Worm (Caenorhabditis elegans) whole organism, L2 larva: ENCODE data around the gene pbo-1.

Source experiments
- C34F6.9 ChIP-seq: fragments of 150-350 bp; optimal IDR thresholded peaks from 2 replicates; lab custom pipeline; 2014; ENCODE audit warnings: missing biosample characterization, missing genetic modification characterization
- F13H6.1 ChIP-seq: sonication (generic microtip); optimal IDR thresholded peaks from 2 replicates; lab custom pipeline; 2016; ENCODE audit warnings: missing genetic modification characterization, missing compliant biosample characterization
- R02D3.7 ChIP-seq: fragments of 150-350 bp; optimal IDR thresholded peaks from 2 replicates; lab custom pipeline; 2014; ENCODE audit warnings: missing biosample characterization, missing genetic modification characterization
- Y55F3AM.14 ChIP-seq: fragments of 200-800 bp; sonication (Bioruptor generic); optimal IDR thresholded peaks from 2 replicates; lab custom pipeline; 2018; ENCODE audit warnings: mild to moderate bottlenecking, missing genetic modification characterization, missing compliant biosample characterization
- ZK546.5 ChIP-seq: sonication (generic microtip); optimal IDR thresholded peaks from 2 replicates; lab custom pipeline; 2017; ENCODE audit warnings: missing biosample characterization, missing genetic modification characterization
- alr-1 ChIP-seq: fragments of 150-350 bp; optimal IDR thresholded peaks from 2 replicates; lab custom pipeline; 2014; ENCODE audit warnings: missing biosample characterization, missing genetic modification characterization
- aly-2 ChIP-seq: fragments of 150-350 bp; optimal IDR thresholded peaks from 2 replicates; lab custom pipeline; 2014; ENCODE audit warnings: missing biosample characterization, missing genetic modification characterization
- ama-1 ChIP-seq: fragments of 150-350 bp; optimal IDR thresholded peaks from 2 replicates; lab custom pipeline; 2018; ENCODE audit warnings: inconsistent platforms
- blmp-1 ChIP-seq: sonication (generic microtip); optimal IDR thresholded peaks from 2 replicates; lab custom pipeline; 2017; ENCODE audit warnings: missing genetic modification characterization, mild to moderate bottlenecking, missing compliant biosample characterization, antibody characterized with exemption, moderate library complexity; ENCODE audit not compliant: insufficient read depth
- ceh-16 ChIP-seq: fragments of 150-350 bp; optimal IDR thresholded peaks from 2 replicates; lab custom pipeline; 2014; ENCODE audit warnings: missing biosample characterization, missing genetic modification characterization
- ceh-82 ChIP-seq: fragments of 150-350 bp; optimal IDR thresholded peaks from 2 replicates; lab custom pipeline; 2014; ENCODE audit warnings: missing biosample characterization, missing genetic modification characterization
- crh-2 ChIP-seq: sonication (generic microtip); optimal IDR thresholded peaks from 2 replicates; lab custom pipeline; 2017; ENCODE audit warnings: missing biosample characterization, missing genetic modification characterization
- dmd-4 ChIP-seq: sonication (generic microtip); optimal IDR thresholded peaks from 2 replicates; lab custom pipeline; 2017; ENCODE audit warnings: missing biosample characterization, missing genetic modification characterization
- egl-27 ChIP-seq: sonication (generic microtip); optimal IDR thresholded peaks from 3 replicates; lab custom pipeline; 2017; ENCODE audit warnings: missing biosample characterization, missing genetic modification reagents, missing genetic modification characterization
- elt-1 ChIP-seq: fragments of 150-350 bp; optimal IDR thresholded peaks from 2 replicates; lab custom pipeline; 2014; ENCODE audit warnings: missing biosample characterization, missing genetic modification characterization
- elt-3 ChIP-seq: sonication (generic microtip); optimal IDR thresholded peaks from 2 replicates; lab custom pipeline; 2017; ENCODE audit warnings: missing biosample characterization, missing genetic modification characterization
- fos-1 ChIP-seq: fragments of 150-350 bp; optimal IDR thresholded peaks from 2 replicates; lab custom pipeline; 2014; ENCODE audit warnings: missing biosample characterization, missing genetic modification characterization
- gmeb-1 ChIP-seq: fragments of 150-350 bp; optimal IDR thresholded peaks from 2 replicates; lab custom pipeline; 2014; ENCODE audit warnings: missing biosample characterization, missing genetic modification characterization
- lin-11 ChIP-seq: fragments of 150-350 bp; sonication (generic microtip); optimal IDR thresholded peaks from 2 replicates; lab custom pipeline; 2014; ENCODE audit warnings: missing biosample characterization, missing genetic modification characterization, inconsistent platforms, mixed read lengths
- lin-13 ChIP-seq: fragments of 150-350 bp; optimal IDR thresholded peaks from 2 replicates; lab custom pipeline; 2014; ENCODE audit warnings: missing biosample characterization, missing genetic modification reagents, missing genetic modification characterization
- lin-39 ChIP-seq: fragments of 150-350 bp; optimal IDR thresholded peaks from 2 replicates; lab custom pipeline; 2014; ENCODE audit warnings: missing biosample characterization, missing genetic modification reagents, missing genetic modification characterization
- lsy-2 ChIP-seq, 2 experiments: fragments of 150-350 bp in 1 of 2; sonication (generic microtip) in 1 of 2; optimal IDR thresholded peaks; 2 replicates each; lab custom pipeline; 2014 to 2017; ENCODE audit warnings: missing biosample characterization in 2 of 2, missing genetic modification characterization in 2 of 2
- mab-5 ChIP-seq: fragments of 150-350 bp; optimal IDR thresholded peaks from 2 replicates; lab custom pipeline; 2014; ENCODE audit warnings: missing biosample characterization, missing genetic modification characterization
- mbf-1 ChIP-seq: sonication (generic microtip); optimal IDR thresholded peaks from 2 replicates; lab custom pipeline; 2017; ENCODE audit warnings: missing biosample characterization, missing genetic modification characterization
- mdl-1 ChIP-seq, 2 experiments: fragments of 150-350 bp in 1 of 2; sonication (generic microtip) in 1 of 2; optimal IDR thresholded peaks; 2 replicates each; lab custom pipeline; 2017; ENCODE audit warnings: missing biosample characterization in 2 of 2, missing genetic modification characterization in 2 of 2
- nhr-10 ChIP-seq: sonication (generic microtip); optimal IDR thresholded peaks from 2 replicates; lab custom pipeline; 2017; ENCODE audit warnings: missing biosample characterization, missing genetic modification characterization
- nhr-11 ChIP-seq: fragments of 150-350 bp; optimal IDR thresholded peaks from 2 replicates; lab custom pipeline; 2014; ENCODE audit warnings: missing biosample characterization, missing genetic modification characterization
- nhr-12 ChIP-seq: fragments of 150-350 bp; optimal IDR thresholded peaks from 2 replicates; lab custom pipeline; 2014; ENCODE audit warnings: missing biosample characterization, missing genetic modification characterization
- nhr-129 ChIP-seq: fragments of 150-350 bp; optimal IDR thresholded peaks from 2 replicates; lab custom pipeline; 2014; ENCODE audit warnings: missing biosample characterization, missing genetic modification characterization
- nhr-21 ChIP-seq: fragments of 150-350 bp; optimal IDR thresholded peaks from 2 replicates; lab custom pipeline; 2014; ENCODE audit warnings: missing biosample characterization, missing genetic modification characterization
- nhr-23 ChIP-seq: fragments of 150-350 bp; optimal IDR thresholded peaks from 2 replicates; lab custom pipeline; 2014; ENCODE audit warnings: missing biosample characterization, missing genetic modification reagents, missing genetic modification characterization
- nhr-237 ChIP-seq: fragments of 150-350 bp; optimal IDR thresholded peaks from 2 replicates; lab custom pipeline; 2014; ENCODE audit warnings: missing biosample characterization, missing genetic modification characterization
- nhr-25 ChIP-seq: fragments of 150-350 bp; sonication (generic microtip); optimal IDR thresholded peaks from 3 replicates; lab custom pipeline; 2014; ENCODE audit warnings: missing biosample characterization, missing genetic modification characterization
- nhr-6 ChIP-seq: fragments of 150-350 bp; optimal IDR thresholded peaks from 2 replicates; lab custom pipeline; 2014; ENCODE audit warnings: missing biosample characterization, missing genetic modification characterization
- nhr-77 ChIP-seq: fragments of 150-350 bp; optimal IDR thresholded peaks from 2 replicates; lab custom pipeline; 2014; ENCODE audit warnings: missing biosample characterization, missing genetic modification characterization
- peb-1 ChIP-seq: fragments of 150-350 bp; optimal IDR thresholded peaks from 2 replicates; lab custom pipeline; 2014; ENCODE audit warnings: missing biosample characterization, missing genetic modification characterization
- sem-4 ChIP-seq: fragments of 150-350 bp; optimal IDR thresholded peaks from 2 replicates; lab custom pipeline; 2014; ENCODE audit warnings: missing biosample characterization, missing genetic modification reagents, missing genetic modification characterization
- skn-1 ChIP-seq: sonication (generic microtip); optimal IDR thresholded peaks from 2 replicates; lab custom pipeline; 2017; ENCODE audit warnings: missing biosample characterization, missing genetic modification characterization
- sma-3 ChIP-seq: sonication (generic microtip); optimal IDR thresholded peaks from 2 replicates; lab custom pipeline; 2016; ENCODE audit warnings: missing genetic modification reagents, missing genetic modification characterization, missing compliant biosample characterization
- sma-9 ChIP-seq, 2 experiments: fragments of 150-350 bp in 1 of 2; sonication (generic microtip) in 1 of 2; optimal IDR thresholded peaks; 2 replicates each; lab custom pipeline; 2014 to 2016; ENCODE audit warnings: missing genetic modification characterization in 2 of 2, mild to moderate bottlenecking in 1 of 2, missing biosample characterization in 1 of 2, missing compliant biosample characterization in 1 of 2, missing genetic modification reagents in 1 of 2, moderate library complexity in 1 of 2
- snpc-4 ChIP-seq: fragments of 150-350 bp; optimal IDR thresholded peaks from 2 replicates; lab custom pipeline; 2014; ENCODE audit warnings: missing biosample characterization, missing genetic modification characterization
- unc-39 ChIP-seq: fragments of 150-350 bp; optimal IDR thresholded peaks from 2 replicates; lab custom pipeline; 2014; ENCODE audit warnings: missing biosample characterization, missing genetic modification characterization
- unc-55 ChIP-seq: fragments of 150-350 bp; sonication (generic microtip); optimal IDR thresholded peaks from 3 replicates; lab custom pipeline; 2014; ENCODE audit warnings: missing biosample characterization, missing genetic modification reagents, missing genetic modification characterization
- unc-62 ChIP-seq: fragments of 150-350 bp; optimal IDR thresholded peaks from 2 replicates; lab custom pipeline; 2014; ENCODE audit warnings: missing biosample characterization, missing genetic modification reagents, missing genetic modification characterization
- zag-1 ChIP-seq: fragments of 150-350 bp; optimal IDR thresholded peaks from 2 replicates; lab custom pipeline; 2014; ENCODE audit warnings: missing biosample characterization, missing genetic modification characterization
- ztf-1 ChIP-seq: fragments of 200-800 bp; sonication (Bioruptor generic); conservative IDR thresholded peaks from 2 replicates; pipeline ENCODE4 v1.3.6; 2022; ENCODE audit warnings: missing genetic modification characterization, missing compliant biosample characterization
- ztf-11 ChIP-seq: sonication (generic microtip); optimal IDR thresholded peaks from 2 replicates; lab custom pipeline; 2017; ENCODE audit warnings: missing biosample characterization, missing genetic modification characterization
- ztf-4 ChIP-seq: fragments of 150-350 bp; optimal IDR thresholded peaks from 2 replicates; lab custom pipeline; 2014; ENCODE audit warnings: missing biosample characterization, missing genetic modification characterization

pbo-1 gene

DNA sequence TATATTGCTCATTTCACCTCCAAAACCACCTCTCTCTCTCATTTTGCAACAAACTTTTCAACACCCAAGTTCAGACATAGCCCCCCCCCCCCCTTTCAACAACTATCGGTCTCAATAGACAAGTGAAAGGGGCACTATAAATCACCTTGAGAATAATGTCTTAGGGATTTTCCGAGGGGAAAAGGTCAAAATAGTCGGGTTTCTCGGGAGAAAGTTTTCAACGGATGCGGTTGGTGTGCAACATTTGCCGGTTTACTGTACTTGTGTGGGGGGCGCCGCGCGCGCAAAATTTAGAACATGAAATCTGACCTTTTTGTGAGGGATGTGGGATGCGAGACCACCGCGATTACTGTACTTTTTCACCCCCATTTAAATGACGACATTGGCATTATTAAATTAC lies 51.7 kb downstream of the pbo-1 start:
- no peak for TF ChIP-seq nhr-12 (tag; lab: Kevin White, UChicago)
- no peak for TF ChIP-seq C34F6.9 (tag; lab: Kevin White, UChicago)
- peak; percentile 92 for TF ChIP-seq blmp-1 (tag; lab: Kevin White, UChicago)
- peak; percentile 36 for TF ChIP-seq egl-27 (tag; lab: Kevin White, UChicago)
- TF ChIP-seq sma-9 (GFP tag; optimal IDR thresholded peaks at IDR 0.05; lab: Kevin White, UChicago) = peak; percentile 40
- TF ChIP-seq sma-9 (tag; optimal IDR thresholded peaks at IDR 0.05; lab: Kevin White, UChicago) = no peak
- no peak for TF ChIP-seq lin-13 (GFP tag; lab: Kevin White, UChicago)
- TF ChIP-seq Y55F3AM.14 = no peak
- TF ChIP-seq nhr-21 (tag; lab: Kevin White, UChicago) = peak; percentile 34
- TF ChIP-seq nhr-129 (tag; lab: Kevin White, UChicago) = no peak
- peak; percentile 11 for TF ChIP-seq ceh-16 (tag; lab: Kevin White, UChicago)

DNA sequence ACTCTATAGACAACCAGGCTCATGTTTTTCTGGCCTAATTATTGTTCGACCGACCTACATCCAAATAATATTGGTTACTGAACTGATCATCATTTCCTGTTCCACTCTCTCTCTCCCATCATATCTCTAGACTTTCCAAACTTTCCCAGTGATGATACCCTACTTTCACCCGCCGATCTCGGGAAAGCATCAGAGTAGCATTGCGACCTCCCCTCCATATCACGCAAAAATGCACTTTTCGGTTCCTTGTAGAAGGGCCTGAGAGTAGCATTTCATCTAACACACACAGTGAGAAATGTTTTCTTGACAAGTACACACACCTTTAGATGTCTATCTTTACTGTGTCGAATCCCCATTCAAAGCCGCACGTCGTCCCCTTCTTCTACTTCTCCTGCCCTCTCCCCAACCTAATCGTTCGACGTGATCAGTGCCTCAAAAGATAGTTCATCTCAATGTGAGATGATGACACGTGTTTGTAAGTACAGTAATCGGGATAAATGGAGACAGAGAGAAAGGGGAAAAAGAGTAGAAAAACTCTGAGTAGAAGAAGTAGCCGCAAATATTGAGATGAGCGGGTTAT lies 53.4 kb downstream of the pbo-1 start:
- TF ChIP-seq nhr-12 (tag; lab: Kevin White, UChicago) (no peak), ceh-82 (tag; lab: Kevin White, UChicago) (no peak), sem-4 (tag; lab: Kevin White, UChicago) (no peak), crh-2 (no peak), sma-3 (GFP tag; lab: Kevin White, UChicago) (peak; percentile 6), skn-1 (tag; lab: Kevin White, UChicago) (no peak), elt-3 (tag; lab: Kevin White, UChicago) (no peak), ztf-11 (tag; lab: Kevin White, UChicago) (no peak), ceh-16 (tag; lab: Kevin White, UChicago) (peak; percentile 83), alr-1 (tag; lab: Kevin White, UChicago) (no peak), snpc-4 (tag; lab: Kevin White, UChicago) (no peak), nhr-10 (no peak), dmd-4 (tag; lab: Kevin White, UChicago) (no peak), zag-1 (tag; lab: Kevin White, UChicago) (no peak), nhr-21 (tag; lab: Kevin White, UChicago) (peak; percentile 70), ztf-1 (GFP tag; lab: Robert Waterston, UW) (0 out of 2 replicates have a peak, but pooled peaks have one; percentile 54), F13H6.1 (tag; lab: Kevin White, UChicago) (no peak), sma-9 (GFP tag; optimal IDR thresholded peaks at IDR 0.05; lab: Kevin White, UChicago) (peak; percentile 69), sma-9 (tag; optimal IDR thresholded peaks at IDR 0.05; lab: Kevin White, UChicago) (no peak), elt-1 (tag; lab: Kevin White, UChicago) (peak; percentile 73), C34F6.9 (tag; lab: Kevin White, UChicago) (no peak), egl-27 (tag; lab: Kevin White, UChicago) (peak; percentile 40), nhr-77 (no peak), blmp-1 (tag; lab: Kevin White, UChicago) (peak; percentile 84), nhr-23 (tag; lab: Kevin White, UChicago) (no peak), ama-1 (lab: Kevin White, UChicago) (no peak), peb-1 (no peak), mab-5 (tag; lab: Kevin White, UChicago) (no peak), nhr-129 (tag; lab: Kevin White, UChicago) (no peak), fos-1 (tag; lab: Kevin White, UChicago) (no peak), ztf-4 (tag; lab: Kevin White, UChicago) (no peak), unc-55 (no peak), R02D3.7 (tag; lab: Kevin White, UChicago) (no peak), gmeb-1 (tag; lab: Kevin White, UChicago) (no peak), lsy-2 (tag; optimal IDR thresholded peaks at IDR 0.05; lab: Kevin White, UChicago) (peak in 1 of 2 experiments; percentile 46), nhr-6 (no peak), Y55F3AM.14 (no peak), lin-13 (GFP tag; lab: Kevin White, UChicago) (no peak), mdl-1 (tag; optimal IDR thresholded peaks at IDR 0.05; lab: Kevin White, UChicago) (no peak), nhr-11 (no peak), ZK546.5 (tag; lab: Kevin White, UChicago) (no peak), nhr-237 (tag; lab: Kevin White, UChicago) (no peak), nhr-25 (tag; lab: Kevin White, UChicago) (peak; percentile 21), lin-11 (tag; lab: Kevin White, UChicago) (no peak), unc-62 (GFP tag; lab: Kevin White, UChicago) (no peak), unc-39 (tag; lab: Kevin White, UChicago) (no peak), lin-39 (tag; lab: Kevin White, UChicago) (no peak), mbf-1 (tag; lab: Kevin White, UChicago) (no peak), aly-2 (tag; lab: Kevin White, UChicago) (no peak)
